Fruit fly (Drosophila melanogaster) S2 (cell line): ENCODE data around the gene aqz.
A peak's percentile ranks its signal among the peaks of the same experiment; 100 is the strongest.

Source experiments
- CG8478 ChIP-seq: fragments of >200 bp; optimal IDR thresholded peaks from 2 replicates; lab custom pipeline; 2018
- CTCF ChIP-seq, 2 experiments: fragments of >200 bp; optimal IDR thresholded peaks; 2 replicates each; lab custom pipeline; 2018

DNA sequence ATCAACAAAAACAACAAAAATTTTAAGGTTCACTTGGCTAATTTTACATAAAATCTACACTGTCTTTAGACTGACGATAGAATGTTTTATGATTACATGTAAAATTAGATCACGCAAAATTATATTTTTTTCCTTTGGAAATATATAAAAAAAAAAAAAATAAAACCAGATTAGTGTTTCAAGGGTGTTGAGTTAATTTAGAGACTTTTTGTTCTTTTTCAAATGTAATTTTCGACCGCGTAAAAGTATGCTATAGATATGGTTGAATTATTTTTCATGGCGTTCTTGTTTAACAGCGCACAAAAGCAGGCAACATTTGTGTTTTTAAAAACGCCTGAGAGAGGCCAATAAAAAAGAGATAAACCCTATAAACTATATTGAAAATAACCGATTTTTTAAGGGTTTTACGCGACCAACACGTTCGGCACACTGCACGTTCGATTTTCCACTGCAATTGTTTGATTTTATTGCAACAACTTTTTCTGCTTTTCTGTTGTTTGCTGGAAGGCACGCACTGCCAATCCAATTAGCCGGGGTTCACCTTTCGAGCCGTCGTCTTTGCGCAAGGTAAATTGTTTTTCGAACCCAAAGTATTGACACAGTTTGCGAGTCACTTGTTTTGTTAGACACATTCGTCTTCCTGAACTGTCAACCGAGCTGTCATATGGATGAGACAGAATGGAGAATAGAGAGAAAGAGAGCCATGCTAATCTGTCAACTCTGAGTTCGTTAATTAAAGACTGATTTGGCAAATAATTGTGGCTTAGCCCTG is 42.8 kb upstream of the aqz start:
- TF ChIP-seq CTCF (optimal IDR thresholded peaks at IDR 0.05; lab: Kevin White, UChicago) (peak in 1 of 2 experiments; percentile 41), CG8478 (no peak)
